Worm (Caenorhabditis elegans): ENCODE data around the gene alfa-1.

DNA sequence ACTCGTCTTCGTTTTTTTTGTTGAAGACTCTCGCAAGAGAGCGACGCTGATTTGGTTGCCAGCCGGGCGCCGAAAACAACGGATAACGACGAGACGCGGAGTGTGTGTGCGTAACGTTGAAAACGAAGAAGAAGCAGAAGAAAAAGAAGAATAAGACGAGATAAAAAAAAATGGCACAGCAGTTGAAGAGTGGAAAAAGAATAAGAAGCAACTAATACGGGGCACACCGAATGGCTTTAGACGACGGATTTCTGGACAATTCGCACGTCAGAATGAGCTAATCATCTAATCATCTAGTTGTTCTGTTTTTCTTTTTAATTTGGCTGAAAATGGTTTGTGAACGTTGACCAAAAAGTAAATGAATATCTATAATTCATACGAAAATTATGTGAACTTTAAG lies 25.4 kb downstream of the alfa-1 start:
- TF ChIP-seq cog-1 (tag; optimal IDR thresholded peaks at IDR 0.05) (no peak), flt-1 (GFP tag; IDR thresholded peaks at IDR 0.05) (no peak), ztf-29 (GFP tag; IDR thresholded peaks at IDR 0.05) (no peak), med-1 (GFP tag; optimal IDR thresholded peaks at IDR 0.05; ENCODE audit: insufficient read depth) (no peak), klf-2 (GFP tag; conservative IDR thresholded peaks at IDR 0.05) (no peak), ref-1 (GFP tag; conservative IDR thresholded peaks at IDR 0.05) (no peak)

All from whole organism, midembryonic.